Fruit fly (Drosophila melanogaster) whole organism, pupa: ENCODE results near the gene Cipc.

Experiments
- CG14655 ChIP-seq: fragments of 200-800 bp; sonication (Bioruptor generic); optimal IDR thresholded peaks from 3 replicates; lab custom pipeline; 2017; ENCODE audit warnings: mild to moderate bottlenecking, missing biosample characterization, missing genetic modification reagents, missing genetic modification characterization
- D1 ChIP-seq: fragments of 200-800 bp; sonication (Bioruptor generic); optimal IDR thresholded peaks from 2 replicates; lab custom pipeline; 2018; ENCODE audit warnings: missing biosample characterization, mild to moderate bottlenecking, missing genetic modification characterization, moderate library complexity

DNA sequence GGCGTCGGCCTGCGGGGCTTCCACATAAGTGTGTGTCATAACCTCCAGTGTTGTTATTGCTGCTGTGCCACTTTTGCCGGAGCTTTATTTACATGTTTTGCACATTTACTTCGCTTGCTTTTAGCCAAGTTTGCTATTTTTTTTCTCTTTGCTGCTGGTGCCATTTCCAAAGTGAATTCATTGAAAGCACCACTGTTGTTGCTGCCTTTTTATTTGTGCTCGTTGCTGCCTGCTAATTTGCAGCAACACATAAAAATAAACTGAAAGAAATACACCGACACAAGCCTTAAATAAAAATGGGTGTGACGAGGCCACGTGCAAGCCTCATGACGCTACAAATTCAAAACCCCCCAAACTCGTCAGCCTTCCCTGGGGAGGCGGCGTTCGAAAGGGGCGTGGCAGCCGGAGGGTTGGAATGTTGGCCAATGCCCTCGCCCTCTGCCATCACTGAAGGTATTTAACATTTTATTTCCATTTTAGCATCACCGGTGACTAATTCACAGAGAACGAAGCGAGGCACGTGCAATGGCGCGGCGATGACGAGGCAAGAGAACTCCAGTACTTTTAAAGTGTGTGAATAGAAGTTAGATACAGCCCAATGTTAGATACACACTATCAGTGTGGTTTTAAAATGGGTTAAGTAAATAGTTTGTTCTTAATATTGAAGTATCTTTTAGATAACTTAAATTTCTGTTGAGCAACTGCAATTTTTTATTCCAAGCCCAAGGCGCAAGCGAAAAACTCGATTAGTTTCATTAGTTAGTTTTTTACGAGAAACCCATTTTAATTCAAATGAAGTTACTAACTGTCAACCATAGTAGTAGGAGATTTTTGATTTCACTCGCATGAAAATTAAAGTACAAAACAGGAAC, 19.4 kb downstream of the Cipc start, which contains the start of gene CG14556:
- TF ChIP-seq D1 (no peak), CG14655 (no peak)
